Worm (Caenorhabditis elegans) whole organism, midembryonic: ENCODE data around the gene cec-8.

Experiments used
- T22C8.4 ChIP-seq: fragments of 200-800 bp; sonication (Bioruptor generic); IDR thresholded peaks from 2 replicates; pipeline ENCODE4 v1.3.6; 2022; ENCODE audit warnings: missing genetic modification characterization, missing compliant biosample characterization
- cog-1 ChIP-seq: sonication (generic microtip); optimal IDR thresholded peaks from 2 replicates; lab custom pipeline; 2016; ENCODE audit warnings: missing genetic modification characterization, missing compliant biosample characterization
- flt-1 ChIP-seq: fragments of 200-800 bp; sonication (Bioruptor generic); IDR thresholded peaks from 2 replicates; pipeline ENCODE4 v1.3.6; 2022; ENCODE audit warnings: missing genetic modification characterization, missing compliant biosample characterization
- klf-2 ChIP-seq: fragments of 200-800 bp; sonication (Bioruptor generic); conservative IDR thresholded peaks from 2 replicates; pipeline ENCODE4 v1.3.6; 2022; ENCODE audit warnings: missing genetic modification reagents, missing genetic modification characterization, missing compliant biosample characterization
- med-1 ChIP-seq: sonication (generic microtip); optimal IDR thresholded peaks from 2 replicates; lab custom pipeline; 2017; ENCODE audit warnings: missing genetic modification characterization, mild to moderate bottlenecking, missing compliant biosample characterization, antibody characterized with exemption, missing genetic modification reagents; ENCODE audit not compliant: insufficient read depth
- ref-1 ChIP-seq: fragments of 200-800 bp; sonication (Bioruptor generic); conservative IDR thresholded peaks from 2 replicates; pipeline ENCODE4 v1.3.6; 2022; ENCODE audit warnings: missing genetic modification reagents, missing genetic modification characterization, missing compliant biosample characterization
- tab-1 ChIP-seq: fragments of 200-800 bp; sonication (Bioruptor generic); IDR thresholded peaks from 2 replicates; pipeline ENCODE4 v1.3.6; 2022; ENCODE audit warnings: missing genetic modification characterization, missing compliant biosample characterization
- ztf-23 ChIP-seq: fragments of 200-800 bp; sonication (Bioruptor generic); IDR thresholded peaks from 2 replicates; pipeline ENCODE4 v1.3.6; 2022; ENCODE audit warnings: missing genetic modification reagents, missing genetic modification characterization, missing compliant biosample characterization
- ztf-29 ChIP-seq: fragments of 200-800 bp; sonication (Bioruptor generic); IDR thresholded peaks from 2 replicates; pipeline ENCODE4 v1.3.6; 2022; ENCODE audit warnings: missing genetic modification reagents, missing genetic modification characterization, missing compliant biosample characterization

cec-8 gene

DNA sequence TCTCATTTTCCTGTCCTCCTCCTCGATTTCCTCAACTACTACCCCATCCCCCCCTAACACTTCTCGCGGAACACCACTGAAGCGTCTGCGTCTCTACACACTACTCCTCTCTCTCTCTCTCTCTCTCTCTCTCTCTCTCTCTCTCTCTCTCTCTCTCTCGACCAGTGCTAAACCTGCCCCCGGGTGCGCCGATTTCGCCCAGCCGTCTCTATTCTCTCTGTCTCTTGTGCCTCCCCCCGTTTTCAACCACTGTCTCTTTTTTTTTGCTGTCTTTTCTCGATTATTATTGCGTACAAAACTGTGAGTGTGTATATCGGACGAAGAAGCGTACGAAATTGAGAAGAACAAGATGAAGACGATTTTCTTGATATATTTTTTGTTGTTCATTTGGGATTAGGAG is 3.9 kb downstream of the cec-8 start:
- no peak for TF ChIP-seq ztf-29 (GFP tag; lab: Robert Waterston, UW)
- no peak for TF ChIP-seq ztf-23 (GFP tag; lab: Robert Waterston, UW)
- no peak for TF ChIP-seq klf-2 (GFP tag; lab: Robert Waterston, UW)
- TF ChIP-seq ref-1 (GFP tag; lab: Robert Waterston, UW): no peak
- TF ChIP-seq cog-1 (tag; lab: Kevin White, UChicago): peak; percentile 69
- no peak for TF ChIP-seq T22C8.4 (GFP tag; lab: Robert Waterston, UW)
- no peak for TF ChIP-seq med-1 (GFP tag; lab: Kevin White, UChicago)
- peak; percentile 81 for TF ChIP-seq flt-1 (GFP tag; lab: Robert Waterston, UW)

DNA sequence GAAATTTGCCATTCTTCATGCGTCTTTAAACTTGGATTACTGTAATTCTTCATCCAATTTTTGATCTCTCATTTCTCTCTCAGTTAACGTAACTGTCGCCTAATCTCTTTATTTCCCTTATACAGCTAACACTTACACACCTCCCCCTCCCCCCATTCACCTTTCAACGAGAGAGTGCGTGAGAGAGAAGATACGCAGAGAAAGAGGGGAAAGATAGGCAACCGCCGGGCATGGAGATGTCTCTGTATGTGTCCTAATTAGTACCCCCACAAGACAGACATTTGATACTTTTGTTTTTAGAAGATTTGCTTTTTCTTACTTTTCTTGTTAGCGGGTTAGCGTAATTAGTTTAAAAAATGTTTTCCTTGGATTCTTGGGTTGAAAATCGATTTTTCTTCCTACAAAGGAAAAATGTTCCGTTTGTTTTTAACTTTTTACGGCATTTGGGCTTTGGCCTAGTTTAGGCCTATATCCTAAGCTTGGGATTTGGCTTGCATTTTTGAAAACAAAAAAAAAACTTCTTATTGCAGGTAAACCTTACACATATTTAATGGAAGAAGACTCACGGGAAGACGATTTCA is 5.3 kb downstream of the cec-8 start, which contains the start of gene affl-2:
affl-2 (plus strand) TSS at position 531 of the 581 bp plus-strand sequence.
- TF ChIP-seq klf-2 (GFP tag; lab: Robert Waterston, UW): no peak
- TF ChIP-seq tab-1 (GFP tag; lab: Robert Waterston, UW): no peak
- TF ChIP-seq flt-1 (GFP tag; lab: Robert Waterston, UW): peak; percentile 55; the same call in 1 of the 2 replicates

DNA sequence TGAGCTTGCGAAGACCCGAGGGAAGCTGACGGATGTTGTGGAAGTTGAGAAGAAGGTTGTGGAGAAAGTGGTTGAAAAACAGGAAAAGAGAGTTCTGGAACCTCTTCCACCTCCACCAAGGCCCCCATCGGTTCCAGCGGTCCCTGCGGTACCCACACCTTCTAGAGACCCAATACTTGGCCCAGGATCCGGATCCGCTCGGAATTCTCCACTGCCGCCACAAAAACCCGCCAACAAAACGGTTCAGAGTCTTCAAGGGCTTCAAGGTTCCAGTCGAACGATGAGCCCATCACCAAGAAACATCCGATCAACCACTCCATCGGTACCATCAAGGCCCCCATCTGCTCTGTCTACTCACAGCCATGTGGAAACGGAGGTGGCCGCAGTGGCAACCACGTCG is 7.9 kb downstream of the cec-8 start:
- TF ChIP-seq tab-1 (GFP tag; lab: Robert Waterston, UW) (no peak), flt-1 (GFP tag; lab: Robert Waterston, UW) (peak; percentile 26; the same call in 1 of the 2 replicates), T22C8.4 (GFP tag; lab: Robert Waterston, UW) (no peak), cog-1 (tag; lab: Kevin White, UChicago) (no peak), ztf-29 (GFP tag; lab: Robert Waterston, UW) (no peak), ref-1 (GFP tag; lab: Robert Waterston, UW) (no peak)

DNA sequence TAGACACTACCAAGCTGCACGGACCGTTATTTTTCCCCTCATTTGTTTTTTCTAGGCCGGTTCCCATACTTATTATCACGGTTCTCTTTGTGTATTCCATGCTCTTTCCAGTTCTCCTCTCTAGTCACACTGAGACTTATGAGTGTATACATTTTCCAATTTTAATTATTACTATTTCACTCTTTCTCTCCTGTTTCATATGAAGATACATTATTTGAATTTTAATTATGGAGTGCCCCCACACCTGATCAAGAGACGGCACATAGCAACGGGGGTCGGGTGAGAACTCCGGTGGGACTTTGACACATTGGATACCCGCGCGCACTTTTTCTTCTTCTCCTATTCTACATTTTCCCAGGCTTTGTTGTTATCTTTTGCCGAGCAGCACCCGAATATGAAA is 10.8 kb downstream of the cec-8 start, which contains the start of gene affl-1:
affl-1 (plus strand) TSS at position 301 of the 400 bp plus-strand sequence.
- TF ChIP-seq tab-1 (GFP tag; lab: Robert Waterston, UW) (no peak), flt-1 (GFP tag; lab: Robert Waterston, UW) (no peak), ztf-23 (GFP tag; lab: Robert Waterston, UW) (no peak), klf-2 (GFP tag; lab: Robert Waterston, UW) (no peak), T22C8.4 (GFP tag; lab: Robert Waterston, UW) (no peak), cog-1 (tag; lab: Kevin White, UChicago) (no peak), med-1 (GFP tag; lab: Kevin White, UChicago) (no peak), ref-1 (GFP tag; lab: Robert Waterston, UW) (no peak), ztf-29 (GFP tag; lab: Robert Waterston, UW) (no peak)

DNA sequence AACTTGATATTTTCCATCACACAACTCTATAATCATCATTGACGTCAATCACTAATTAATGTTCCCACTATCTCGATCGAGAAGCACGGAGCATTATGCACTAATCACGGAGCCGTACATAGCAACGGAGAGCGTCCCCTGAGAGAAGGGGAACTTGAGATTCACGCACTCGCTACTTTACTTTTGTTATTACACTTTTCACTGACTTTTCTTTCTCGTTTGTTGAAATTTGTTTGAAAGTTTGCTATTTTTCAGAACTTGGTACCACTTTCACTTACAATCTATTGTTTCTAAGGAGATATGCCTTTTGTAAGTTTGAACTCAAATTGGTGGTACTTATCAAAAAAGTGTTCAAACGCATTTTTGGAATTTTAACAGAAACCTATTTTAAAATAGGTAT is 15.0 kb downstream of the cec-8 start, which contains the start of gene Y55B1BR.8:
Y55B1BR.8 (plus strand) TSS at position 301 of the 400 bp plus-strand sequence.
- TF ChIP-seq ref-1 (GFP tag; lab: Robert Waterston, UW) (no peak), ztf-29 (GFP tag; lab: Robert Waterston, UW) (no peak), cog-1 (tag; lab: Kevin White, UChicago) (no peak), med-1 (GFP tag; lab: Kevin White, UChicago) (no peak), tab-1 (GFP tag; lab: Robert Waterston, UW) (no peak), T22C8.4 (GFP tag; lab: Robert Waterston, UW) (no peak), ztf-23 (GFP tag; lab: Robert Waterston, UW) (no peak), klf-2 (GFP tag; lab: Robert Waterston, UW) (no peak), flt-1 (GFP tag; lab: Robert Waterston, UW) (no peak)

DNA sequence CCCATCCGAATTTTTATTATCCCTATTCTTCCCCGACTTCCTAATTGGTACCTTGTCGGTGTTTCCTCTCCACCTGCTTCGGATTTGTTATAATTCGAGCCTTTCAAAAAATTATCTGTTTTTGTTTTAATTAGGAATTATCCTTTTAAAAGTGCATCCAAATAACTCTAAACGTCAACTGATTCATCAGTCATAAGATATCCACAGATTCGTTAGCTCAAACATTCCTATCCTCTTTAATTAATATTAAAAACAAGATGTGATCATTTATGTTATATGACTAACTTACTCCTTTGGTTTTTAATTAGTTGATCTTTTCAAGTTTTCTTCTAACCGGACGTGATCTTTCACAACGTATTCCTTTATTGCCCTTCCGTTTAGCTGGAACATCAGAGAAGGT is 17.7 kb downstream of the cec-8 start:
- TF ChIP-seq ztf-29 (GFP tag; lab: Robert Waterston, UW) (no peak), tab-1 (GFP tag; lab: Robert Waterston, UW) (no peak), T22C8.4 (GFP tag; lab: Robert Waterston, UW) (no peak), cog-1 (tag; lab: Kevin White, UChicago) (no peak), med-1 (GFP tag; lab: Kevin White, UChicago) (no peak), ztf-23 (GFP tag; lab: Robert Waterston, UW) (no peak), flt-1 (GFP tag; lab: Robert Waterston, UW) (no peak), ref-1 (GFP tag; lab: Robert Waterston, UW) (no peak), klf-2 (GFP tag; lab: Robert Waterston, UW) (no peak)

DNA sequence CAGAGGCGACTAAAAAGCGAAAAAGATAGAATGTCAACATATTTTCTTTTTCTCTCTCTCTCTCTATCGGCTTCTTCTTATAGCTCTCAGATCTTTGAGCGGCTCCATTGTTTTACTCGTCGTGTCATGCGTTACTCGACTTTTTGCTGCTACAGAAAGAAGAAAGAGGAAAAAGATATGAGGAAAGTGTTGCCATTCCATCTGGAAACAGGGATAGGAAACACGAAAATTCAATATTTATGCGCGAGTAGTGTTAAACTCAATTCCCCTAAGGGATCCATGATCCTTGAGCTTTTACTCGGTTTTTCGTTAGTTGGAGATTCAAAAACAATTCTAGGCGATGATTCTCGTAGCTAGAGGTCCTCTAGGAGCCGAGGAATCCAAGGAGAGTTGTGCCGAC is 26.7 kb downstream of the cec-8 start:
- no peak for TF ChIP-seq ref-1 (GFP tag; lab: Robert Waterston, UW)
- no peak for TF ChIP-seq med-1 (GFP tag; lab: Kevin White, UChicago)
- no peak for TF ChIP-seq flt-1 (GFP tag; lab: Robert Waterston, UW)
- no peak for TF ChIP-seq klf-2 (GFP tag; lab: Robert Waterston, UW)
- TF ChIP-seq ztf-29 (GFP tag; lab: Robert Waterston, UW): no peak
- TF ChIP-seq T22C8.4 (GFP tag; lab: Robert Waterston, UW): no peak
- TF ChIP-seq tab-1 (GFP tag; lab: Robert Waterston, UW): no peak
- no peak for TF ChIP-seq cog-1 (tag; lab: Kevin White, UChicago)
- no peak for TF ChIP-seq ztf-23 (GFP tag; lab: Robert Waterston, UW)

DNA sequence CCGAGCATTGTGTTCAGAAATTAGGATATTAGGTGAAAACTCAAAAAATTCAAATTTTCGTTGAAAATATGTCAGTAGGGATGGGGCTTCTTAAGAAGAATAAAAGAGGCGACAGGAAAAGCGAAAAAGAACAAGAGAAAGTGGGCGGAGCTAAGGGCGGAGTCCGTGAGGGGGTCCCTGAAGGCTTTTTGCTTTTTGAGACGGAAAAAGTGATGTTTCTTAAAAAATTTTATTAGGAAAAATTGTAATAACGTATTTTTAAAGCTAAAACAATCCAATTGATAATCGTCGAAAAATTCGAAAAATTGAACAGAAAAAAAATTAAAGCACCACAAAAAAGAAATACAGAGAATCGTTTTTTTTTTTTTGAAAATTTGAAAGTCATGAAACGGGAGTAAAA is 34.6 kb downstream of the cec-8 start, which contains the start of gene Y55B1BR.6:
Y55B1BR.6 (minus strand) TSS at position 101 of the 400 bp plus-strand sequence.
- TF ChIP-seq tab-1 (GFP tag; lab: Robert Waterston, UW) (no peak), T22C8.4 (GFP tag; lab: Robert Waterston, UW) (no peak), ref-1 (GFP tag; lab: Robert Waterston, UW) (no peak), klf-2 (GFP tag; lab: Robert Waterston, UW) (no peak), cog-1 (tag; lab: Kevin White, UChicago) (no peak), ztf-29 (GFP tag; lab: Robert Waterston, UW) (no peak), flt-1 (GFP tag; lab: Robert Waterston, UW) (no peak), ztf-23 (GFP tag; lab: Robert Waterston, UW) (no peak), med-1 (GFP tag; lab: Kevin White, UChicago) (no peak)
